Fruit fly (Drosophila melanogaster) whole organism, embryonic: Measurements from ENCODE around the gene CG15034.

Source experiments
- Ada2b ChIP-seq: fragments of 200-800 bp; sonication (Bioruptor generic); IDR thresholded peaks from 2 replicates; pipeline ENCODE4 v1.3.6; 2022; ENCODE audit warnings: missing biosample characterization, missing genetic modification characterization
- Asciz ChIP-seq: fragments of 200-800 bp; sonication (Bioruptor generic); optimal IDR thresholded peaks from 2 replicates; lab custom pipeline; 2017; ENCODE audit warnings: missing biosample characterization, mild to moderate bottlenecking, missing genetic modification characterization, missing genetic modification reagents
- CG12659 ChIP-seq: fragments of 200-800 bp; sonication (Bioruptor generic); optimal IDR thresholded peaks from 3 replicates; lab custom pipeline; 2017; ENCODE audit warnings: mild to moderate bottlenecking, missing biosample characterization, missing genetic modification reagents, missing genetic modification characterization
- CG12769 ChIP-seq: fragments of 200-800 bp; sonication (Bioruptor generic); optimal IDR thresholded peaks from 2 replicates; lab custom pipeline; 2019; ENCODE audit warnings: missing biosample characterization, mild to moderate bottlenecking, missing genetic modification characterization, moderate library complexity
- CG14014 ChIP-seq: fragments of 200-800 bp; sonication (Bioruptor generic); IDR thresholded peaks from 2 replicates; pipeline ENCODE4 v1.3.6; 2022; ENCODE audit warnings: missing biosample characterization, missing genetic modification characterization
- CG1602 ChIP-seq: fragments of 200-800 bp; sonication (Bioruptor generic); optimal IDR thresholded peaks from 3 replicates; lab custom pipeline; 2016; ENCODE audit warnings: missing biosample characterization, missing genetic modification characterization
- CG17186 ChIP-seq: fragments of 200-800 bp; sonication (Bioruptor generic); optimal IDR thresholded peaks from 3 replicates; lab custom pipeline; 2017; ENCODE audit warnings: missing biosample characterization, missing genetic modification reagents, missing genetic modification characterization
- CG1832 ChIP-seq: fragments of 200-800 bp; sonication (Bioruptor generic); optimal IDR thresholded peaks from 2 replicates; lab custom pipeline; 2017; ENCODE audit warnings: missing biosample characterization, mild to moderate bottlenecking, missing genetic modification characterization, inconsistent platforms
- CG18599 ChIP-seq: fragments of 200-800 bp; sonication (Bioruptor generic); optimal IDR thresholded peaks from 3 replicates; lab custom pipeline; 2017; ENCODE audit warnings: missing biosample characterization, missing genetic modification characterization, mild to moderate bottlenecking, moderate library complexity, missing genetic modification reagents
- CG30403 ChIP-seq: fragments of 200-800 bp; sonication (Bioruptor generic); optimal IDR thresholded peaks from 3 replicates; lab custom pipeline; 2016; ENCODE audit warnings: missing biosample characterization, missing genetic modification characterization
- CG6175 ChIP-seq: fragments of 200-800 bp; sonication (Bioruptor generic); IDR thresholded peaks from 3 replicates; pipeline ENCODE4 v1.3.6; 2022; ENCODE audit warnings: missing biosample characterization, missing genetic modification characterization
- CG6254 ChIP-seq: fragments of 200-800 bp; sonication (Bioruptor generic); optimal IDR thresholded peaks from 3 replicates; lab custom pipeline; 2017; ENCODE audit warnings: mild to moderate bottlenecking, missing biosample characterization, missing genetic modification reagents, missing genetic modification characterization
- CG6272 ChIP-seq: fragments of 200-800 bp; sonication (Bioruptor generic); IDR thresholded peaks from 2 replicates; pipeline ENCODE4 v1.3.6; 2022; ENCODE audit warnings: missing biosample characterization, missing genetic modification characterization
- CG6813 ChIP-seq: fragments of 200-800 bp; sonication (Bioruptor generic); optimal IDR thresholded peaks from 2 replicates; lab custom pipeline; 2017; ENCODE audit warnings: missing biosample characterization, missing genetic modification characterization, mild to moderate bottlenecking, moderate library complexity, missing genetic modification reagents
- CG9817 ChIP-seq: fragments of 200-800 bp; sonication (Bioruptor generic); optimal IDR thresholded peaks from 2 replicates; lab custom pipeline; 2018; ENCODE audit warnings: missing biosample characterization, mild to moderate bottlenecking, missing genetic modification characterization, moderate library complexity
- CG9932 ChIP-seq: fragments of 200-800 bp; sonication (Bioruptor generic); IDR thresholded peaks from 2 replicates; pipeline ENCODE4 v1.3.6; 2022; ENCODE audit warnings: missing biosample characterization, missing genetic modification characterization
- CTCF ChIP-seq: fragments of 200-800 bp; sonication (Bioruptor generic); optimal IDR thresholded peaks from 2 replicates; lab custom pipeline; 2017; ENCODE audit warnings: missing biosample characterization, mild to moderate bottlenecking, missing genetic modification characterization, moderate library complexity
- Chrac-16 ChIP-seq: fragments of 200-800 bp; sonication (Bioruptor generic); optimal IDR thresholded peaks from 3 replicates; lab custom pipeline; 2016; ENCODE audit warnings: missing biosample characterization, missing genetic modification characterization
- Dp ChIP-seq: fragments of 200-800 bp; sonication (Bioruptor generic); optimal IDR thresholded peaks from 2 replicates; lab custom pipeline; 2018; ENCODE audit warnings: missing biosample characterization, mild to moderate bottlenecking, missing genetic modification characterization, moderate library complexity
- H2.0 ChIP-seq: fragments of 200-800 bp; sonication (Bioruptor generic); IDR thresholded peaks from 2 replicates; pipeline ENCODE4 v1.3.6; 2022; ENCODE audit warnings: missing biosample characterization, missing genetic modification characterization
- Jarid2 ChIP-seq: fragments of 200-800 bp; sonication (Bioruptor generic); optimal IDR thresholded peaks from 3 replicates; lab custom pipeline; 2017; ENCODE audit warnings: mild to moderate bottlenecking, missing biosample characterization, missing genetic modification reagents, missing genetic modification characterization
- MTF-1 ChIP-seq: fragments of 200-800 bp; sonication (Bioruptor generic); optimal IDR thresholded peaks from 2 replicates; lab custom pipeline; 2018; ENCODE audit warnings: missing biosample characterization, mild to moderate bottlenecking, missing genetic modification characterization, borderline replicate concordance
- Nf-YA ChIP-seq: fragments of 200-800 bp; sonication (Bioruptor generic); IDR thresholded peaks from 2 replicates; pipeline ENCODE4 v1.3.6; 2022; ENCODE audit warnings: missing biosample characterization, missing genetic modification characterization
- Optix ChIP-seq: fragments of 200-800 bp; sonication (Bioruptor generic); IDR thresholded peaks from 3 replicates; pipeline ENCODE4 v1.3.6; 2022; ENCODE audit warnings: missing biosample characterization, missing genetic modification characterization
- Rfx ChIP-seq: fragments of 200-800 bp; sonication (Bioruptor generic); IDR thresholded peaks from 2 replicates; pipeline ENCODE4 v1.3.6; 2022; ENCODE audit warnings: missing biosample characterization, missing genetic modification characterization
- cas ChIP-seq: fragments of 200-800 bp; sonication (Bioruptor generic); IDR thresholded peaks from 2 replicates; pipeline ENCODE4 v1.3.6; 2022; ENCODE audit warnings: missing biosample characterization, missing genetic modification characterization
- chn ChIP-seq: fragments of 200-800 bp; sonication (Bioruptor generic); optimal IDR thresholded peaks from 2 replicates; lab custom pipeline; 2016; ENCODE audit warnings: missing biosample characterization, missing genetic modification characterization
- dan ChIP-seq: fragments of 200-800 bp; sonication (Bioruptor generic); IDR thresholded peaks from 2 replicates; pipeline ENCODE4 v1.3.6; 2022; ENCODE audit warnings: missing biosample characterization, missing genetic modification characterization
- dysf ChIP-seq: fragments of 200-800 bp; sonication (Bioruptor generic); IDR thresholded peaks from 3 replicates; pipeline ENCODE4 v1.3.6; 2022; ENCODE audit warnings: missing biosample characterization, missing genetic modification characterization
- esg ChIP-seq: fragments of 200-800 bp; sonication (Bioruptor generic); conservative IDR thresholded peaks from 2 replicates; pipeline ENCODE4 v1.3.6; 2022; ENCODE audit warnings: missing biosample characterization, missing genetic modification characterization
- fd64A ChIP-seq: fragments of 200-800 bp; sonication (Bioruptor generic); optimal IDR thresholded peaks from 3 replicates; lab custom pipeline; 2018; ENCODE audit warnings: missing biosample characterization, mild to moderate bottlenecking, missing genetic modification characterization
- gce ChIP-seq: fragments of 200-800 bp; sonication (Bioruptor generic); IDR thresholded peaks from 3 replicates; pipeline ENCODE4 v1.3.6; 2022; ENCODE audit warnings: missing biosample characterization, missing genetic modification characterization
- gcm ChIP-seq: fragments of 200-800 bp; sonication (Bioruptor generic); optimal IDR thresholded peaks from 2 replicates; lab custom pipeline; 2019; ENCODE audit warnings: missing biosample characterization, mild to moderate bottlenecking, missing genetic modification characterization, moderate library complexity
- gro ChIP-seq: fragments of 200-800 bp; sonication (Bioruptor generic); optimal IDR thresholded peaks from 2 replicates; lab custom pipeline; 2016; ENCODE audit warnings: missing biosample characterization, missing genetic modification characterization
- ind ChIP-seq: fragments of 200-800 bp; sonication (Bioruptor generic); optimal IDR thresholded peaks from 3 replicates; lab custom pipeline; 2016; ENCODE audit warnings: missing biosample characterization, missing genetic modification characterization
- kni ChIP-seq: fragments of 200-800 bp; sonication (Bioruptor generic); optimal IDR thresholded peaks from 3 replicates; lab custom pipeline; 2017; ENCODE audit warnings: mild to moderate bottlenecking, missing biosample characterization, missing genetic modification reagents, missing genetic modification characterization
- lab ChIP-seq: fragments of 200-800 bp; sonication (Bioruptor generic); optimal IDR thresholded peaks from 3 replicates; lab custom pipeline; 2017; ENCODE audit warnings: missing biosample characterization, missing genetic modification characterization, mild to moderate bottlenecking, moderate library complexity, missing genetic modification reagents
- onecut ChIP-seq: fragments of 200-800 bp; sonication (Bioruptor generic); IDR thresholded peaks from 2 replicates; pipeline ENCODE4 v1.3.6; 2022; ENCODE audit warnings: missing biosample characterization, missing genetic modification characterization
- otp ChIP-seq: fragments of 200-800 bp; sonication (Bioruptor generic); IDR thresholded peaks from 3 replicates; pipeline ENCODE4, ENCODE4 v1.3.6; 2022; ENCODE audit warnings: missing biosample characterization, missing genetic modification characterization
- pho ChIP-seq: fragments of 200-800 bp; sonication (Bioruptor generic); optimal IDR thresholded peaks from 2 replicates; lab custom pipeline; 2016; ENCODE audit warnings: missing biosample characterization, missing genetic modification characterization
- phol ChIP-seq: fragments of 200-800 bp; sonication (Bioruptor generic); optimal IDR thresholded peaks from 3 replicates; lab custom pipeline; 2018; ENCODE audit warnings: missing biosample characterization, mild to moderate bottlenecking, missing genetic modification characterization, moderate library complexity
- prd ChIP-seq, 3 experiments: fragments of >200 bp in 2 of 3; fragments of 200-800 bp in 1 of 3; sonication (Bioruptor generic) in 1 of 3; optimal IDR thresholded peaks in 2 of 3; IDR thresholded peaks in 1 of 3; 2 replicates in 2 of 3; 3 replicates in 1 of 3; pipeline versions ENCODE4 v1.3.6 to Lab custom; 2017 to 2022; ENCODE audit warnings: missing biosample characterization in 1 of 3, missing genetic modification characterization in 1 of 3
- ro ChIP-seq: fragments of 200-800 bp; sonication (Bioruptor generic); IDR thresholded peaks from 2 replicates; pipeline ENCODE4 v1.3.6; 2022; ENCODE audit warnings: missing biosample characterization, missing genetic modification characterization
- row ChIP-seq: fragments of 200-800 bp; sonication (Bioruptor generic); IDR thresholded peaks from 3 replicates; pipeline ENCODE4 v1.3.6; 2022; ENCODE audit warnings: missing biosample characterization, missing genetic modification characterization
- stc ChIP-seq: fragments of 200-800 bp; sonication (Bioruptor generic); IDR thresholded peaks from 2 replicates; pipeline ENCODE4 v1.3.6; 2022; ENCODE audit warnings: missing biosample characterization, missing genetic modification characterization
- tx ChIP-seq: fragments of 200-800 bp; sonication (Bioruptor generic); optimal IDR thresholded peaks from 2 replicates; lab custom pipeline; 2016; ENCODE audit warnings: missing biosample characterization, missing genetic modification characterization
- wdn ChIP-seq: fragments of 200-800 bp; sonication (Bioruptor generic); IDR thresholded peaks from 2 replicates; pipeline ENCODE4 v1.3.6; 2022; ENCODE audit warnings: missing biosample characterization, missing genetic modification characterization
- zfh2 ChIP-seq: fragments of 200-800 bp; sonication (Bioruptor generic); optimal IDR thresholded peaks from 2 replicates; lab custom pipeline; 2016; ENCODE audit warnings: missing biosample characterization, missing genetic modification characterization

The CG15034 gene

dm6 chrX:7299399-7300355 is 47.6 kb downstream of the CG15034 start (continued):
- peak; percentile 68 for TF ChIP-seq lab (GFP tag; lab: Kevin White, UChicago)
- peak; percentile 41; the same call in 1 of the 2 replicates for TF ChIP-seq stc
- TF ChIP-seq cas (GFP tag; lab: Robert Waterston, UW): no peak
- peak; percentile 26 for TF ChIP-seq CG1602 (GFP tag; lab: Kevin White, UChicago)
- no peak for TF ChIP-seq CG6254 (GFP tag; lab: Kevin White, UChicago)
- no peak for TF ChIP-seq CTCF (GFP tag; lab: Kevin White, UChicago)
- no peak for TF ChIP-seq fd64A (GFP tag; lab: Kevin White, UChicago)
- TF ChIP-seq tx (GFP tag; lab: Kevin White, UChicago): peak; percentile 41
- TF ChIP-seq kni (GFP tag; lab: Kevin White, UChicago): peak; percentile 91
- TF ChIP-seq ro: no peak
- TF ChIP-seq CG6272 (GFP tag; lab: Robert Waterston, UW): 0 out of 2 replicates have a peak, but pooled peaks have one; percentile 7
- TF ChIP-seq Chrac-16: peak; percentile 8
- TF ChIP-seq Jarid2: peak; percentile 35
- TF ChIP-seq phol (tag; lab: Kevin White, UChicago): peak; percentile 62
- TF ChIP-seq CG6175 (GFP tag; lab: Robert Waterston, UW): peak; percentile 99
- TF ChIP-seq row (GFP tag; lab: Robert Waterston, UW): peak; percentile 62
- no peak for TF ChIP-seq Dp (GFP tag; lab: Kevin White, UChicago)
- TF ChIP-seq CG14014 (GFP tag; lab: Robert Waterston, UW): peak; percentile 41; the same call in 1 of the 2 replicates
- peak; percentile 61 for TF ChIP-seq ind (GFP tag; lab: Kevin White, UChicago)
- peak; percentile 38 for TF ChIP-seq CG6813 (GFP tag; lab: Kevin White, UChicago)
- TF ChIP-seq CG30403 (GFP tag; lab: Kevin White, UChicago): peak; percentile 65
- TF ChIP-seq Asciz (GFP tag; lab: Kevin White, UChicago): peak; percentile 53
- TF ChIP-seq onecut: peak; percentile 47; the same call in 1 of the 2 replicates
- TF ChIP-seq gro: no peak
- no peak; the same call in 2 of the 3 replicates for TF ChIP-seq gce (GFP tag; lab: Robert Waterston, UW)
- TF ChIP-seq CG1832 (GFP tag; lab: Kevin White, UChicago): peak; percentile 58
- TF ChIP-seq zfh2 (GFP tag; lab: Kevin White, UChicago): peak; percentile 46
- TF ChIP-seq Optix (GFP tag; lab: Robert Waterston, UW): 0 out of 3 replicates have a peak, but pooled peaks have one; percentile 15
- peak; percentile 63 for TF ChIP-seq esg
- 0 out of 3 replicates have a peak, but pooled peaks have one; percentile 24 for TF ChIP-seq otp
- peak; percentile 46; the same call in 1 of the 2 replicates for TF ChIP-seq H2.0
- peak; percentile 20; the same call in 1 of the 2 replicates for TF ChIP-seq Ada2b
- TF ChIP-seq MTF-1 (GFP tag; lab: Kevin White, UChicago): no peak
- peak; percentile 72 for TF ChIP-seq dysf (GFP tag; lab: Robert Waterston, UW)
- TF ChIP-seq CG12769: peak; percentile 81
- peak; percentile 57 for TF ChIP-seq CG9817
- peak; percentile 37 for TF ChIP-seq CG12659 (GFP tag; lab: Kevin White, UChicago)
- no peak; the same call in 1 of the 2 replicates for TF ChIP-seq wdn (GFP tag; lab: Robert Waterston, UW)
- peak; percentile 19 for TF ChIP-seq pho
- peak; percentile 67 for TF ChIP-seq CG18599 (GFP tag; lab: Kevin White, UChicago)
- no peak for TF ChIP-seq prd (optimal IDR thresholded peaks at IDR 0.05; lab: Kevin White, UChicago)
- peak; percentile 52; the same call in 2 of the 3 replicates for TF ChIP-seq prd (GFP tag; IDR thresholded peaks at IDR 0.05; lab: Robert Waterston, UW)
- TF ChIP-seq CG17186: no peak
- peak; percentile 58 for TF ChIP-seq CG9932 (GFP tag; lab: Robert Waterston, UW)
- TF ChIP-seq Nf-YA (GFP tag; lab: Robert Waterston, UW): no peak
- peak; percentile 24 for TF ChIP-seq chn (GFP tag; lab: Kevin White, UChicago)
- peak; percentile 22 for TF ChIP-seq gcm (GFP tag; lab: Kevin White, UChicago)
- TF ChIP-seq dan (GFP tag; lab: Robert Waterston, UW): no peak
- TF ChIP-seq Rfx (GFP tag; lab: Robert Waterston, UW): peak; percentile 52
